Fruit fly (Drosophila melanogaster) whole organism, prepupa: ENCODE results near the gene Klp31E.

Experiments
- CG11902 ChIP-seq: fragments of 200-800 bp; sonication (Bioruptor generic); optimal IDR thresholded peaks from 3 replicates; lab custom pipeline; 2016; ENCODE audit warnings: missing biosample characterization, missing genetic modification characterization
- CG4318 ChIP-seq: fragments of 200-800 bp; sonication (Bioruptor generic); optimal IDR thresholded peaks from 3 replicates; lab custom pipeline; 2017; ENCODE audit warnings: missing biosample characterization, mild to moderate bottlenecking, missing genetic modification characterization
- Eip75B ChIP-seq: fragments of 200-800 bp; sonication (Bioruptor generic); optimal IDR thresholded peaks from 3 replicates; lab custom pipeline; 2016; ENCODE audit warnings: missing biosample characterization, missing genetic modification characterization
- Met ChIP-seq: fragments of 200-800 bp; sonication (Bioruptor generic); optimal IDR thresholded peaks from 3 replicates; lab custom pipeline; 2016; ENCODE audit warnings: missing biosample characterization, missing genetic modification characterization
- Sox102F ChIP-seq: fragments of 200-800 bp; sonication (Bioruptor generic); optimal IDR thresholded peaks from 2 replicates; lab custom pipeline; 2016; ENCODE audit warnings: missing biosample characterization, mild to moderate bottlenecking, missing genetic modification characterization
- svp ChIP-seq: fragments of 200-800 bp; sonication (Bioruptor generic); peaks from one replicate; lab custom pipeline; 2016; ENCODE audit warnings: missing biosample characterization, missing genetic modification characterization

- TF ChIP-seq svp (no peak), CG11902 (GFP tag; lab: Kevin White, UChicago) (no peak), Met (GFP tag; lab: Kevin White, UChicago) (no peak), CG4318 (no peak), Eip75B (GFP tag; lab: Kevin White, UChicago) (no peak), Sox102F (GFP tag; lab: Kevin White, UChicago) (no peak)
These were observed 18.8 kb upstream of the Klp31E start for dm6 chr2L:10395035-10395434.
